Worm (Caenorhabditis elegans): Measurements from ENCODE around the gene hmg-12.
A peak's percentile ranks its signal among the peaks of the same experiment; 100 is the strongest.

Gene hmg-12

ce11 chrII:11880456-11881353 is 35.6 kb upstream of the hmg-12 start (continued):
- TF ChIP-seq unc-62 (GFP tag; optimal IDR thresholded peaks at IDR 0.05 in 1 of 2) (peak in 1 of 2 experiments; percentile 60), unc-62 (tag; optimal IDR thresholded peaks at IDR 0.05) (no peak), fos-1 (tag; optimal IDR thresholded peaks at IDR 0.05) (no peak), ces-1 (GFP tag; optimal IDR thresholded peaks at IDR 0.05) (no peak), nhr-25 (tag; optimal IDR thresholded peaks at IDR 0.05; ENCODE audit: borderline replicate concordance, insufficient read depth) (no peak), cey-2 (tag; optimal IDR thresholded peaks at IDR 0.05; ENCODE audit: borderline replicate concordance, insufficient read depth) (no peak), ztf-11 (tag; optimal IDR thresholded peaks at IDR 0.05) (no peak), zfp-2 (tag; optimal IDR thresholded peaks at IDR 0.05) (no peak), unc-130 (GFP tag; optimal IDR thresholded peaks at IDR 0.05) (peak; percentile 34), lsy-2 (tag; optimal IDR thresholded peaks at IDR 0.05) (peak; percentile 13 to 20), mep-1 (tag; optimal IDR thresholded peaks at IDR 0.05) (no peak), aha-1 (tag) (peak; percentile 7), ztf-7 (tag; optimal IDR thresholded peaks at IDR 0.05) (no peak), aly-2 (tag; optimal IDR thresholded peaks at IDR 0.05) (peak; percentile 98), nhr-41 (GFP tag; IDR thresholded peaks at IDR 0.05) (no peak), mxl-3 (GFP tag; optimal IDR thresholded peaks at IDR 0.05) (no peak), duxl-1 (tag; optimal IDR thresholded peaks at IDR 0.05; ENCODE audit: poor library complexity) (no peak), nhr-28 (tag; optimal IDR thresholded peaks at IDR 0.05) (no peak), attf-4 (tag; optimal IDR thresholded peaks at IDR 0.05) (no peak), lin-38 (GFP tag; IDR thresholded peaks at IDR 0.05) (peak; percentile 75), hif-1 (tag; optimal IDR thresholded peaks at IDR 0.05) (no peak), mdt-29 (GFP tag; IDR thresholded peaks at IDR 0.05) (peak; percentile 36; the same call in 1 of the 2 replicates), ama-1 (optimal IDR thresholded peaks at IDR 0.05) (peak; percentile 52), dmd-9 (GFP tag; IDR thresholded peaks at IDR 0.05) (no peak), ceh-44 (GFP tag; IDR thresholded peaks at IDR 0.05) (no peak), Y5F2A.4 (GFP tag; optimal IDR thresholded peaks at IDR 0.05) (peak; percentile 23), ceh-28 (tag; optimal IDR thresholded peaks at IDR 0.05) (no peak), pha-4 (GFP tag; IDR thresholded peaks at IDR 0.05) (peak; percentile 63; the same call in 1 of the 2 replicates), pha-4 (tag; optimal IDR thresholded peaks at IDR 0.05) (no peak), lin-1 (GFP tag; IDR thresholded peaks at IDR 0.05) (no peak), daf-8 (GFP tag; IDR thresholded peaks at IDR 0.05) (no peak), Y48G9A.11 (GFP tag; IDR thresholded peaks at IDR 0.05) (peak; percentile 36; the same call in 1 of the 2 replicates), nhr-48 (tag; optimal IDR thresholded peaks at IDR 0.05) (peak; percentile 12), ctbp-1 (GFP tag; IDR thresholded peaks at IDR 0.05) (no peak), egl-27 (tag; optimal IDR thresholded peaks at IDR 0.05) (no peak), R02D3.7 (tag; optimal IDR thresholded peaks at IDR 0.05) (no peak), T26A8.4 (GFP tag; IDR thresholded peaks at IDR 0.05) (no peak)

- TF ChIP-seq snpc-1.2 (GFP tag; IDR thresholded peaks at IDR 0.05) (no peak), spr-1 (tag; optimal IDR thresholded peaks at IDR 0.05) (no peak), egl-27 (tag; optimal IDR thresholded peaks at IDR 0.05) (no peak), R02D3.7 (tag; optimal IDR thresholded peaks at IDR 0.05) (no peak), T26A8.4 (GFP tag; IDR thresholded peaks at IDR 0.05) (no peak), nhr-11 (tag; optimal IDR thresholded peaks at IDR 0.05) (no peak), dmd-8 (GFP tag; IDR thresholded peaks at IDR 0.05) (no peak), T20F7.1 (GFP tag; optimal IDR thresholded peaks at IDR 0.05) (no peak), mdt-29 (GFP tag; IDR thresholded peaks at IDR 0.05) (no peak), mxl-2 (GFP tag; conservative IDR thresholded peaks at IDR 0.05) (no peak), F10B5.3 (tag; optimal IDR thresholded peaks at IDR 0.05) (no peak), F44E2.7 (GFP tag; IDR thresholded peaks at IDR 0.05) (no peak), zfp-2 (tag; optimal IDR thresholded peaks at IDR 0.05) (no peak), ceh-20 (GFP tag; IDR thresholded peaks at IDR 0.05) (no peak), snpc-4 (tag; optimal IDR thresholded peaks at IDR 0.05) (no peak), ceh-28 (tag; optimal IDR thresholded peaks at IDR 0.05) (no peak), lsy-2 (tag; optimal IDR thresholded peaks at IDR 0.05) (no peak)
Observed at ce11 chrII:11883648-11884047, 32.7 kb upstream of the hmg-12 start, which contains the start of gene ZK930.6. Gene ZK930.6 (plus strand): TSS chrII:11883948.

All from whole organism, L4 larva.